Worm (Caenorhabditis elegans) whole organism, L4/young adult: Measurements from ENCODE around the gene cst-1.

Experiments
- W03F9.2 ChIP-seq: fragments of 150-350 bp; optimal IDR thresholded peaks from 2 replicates; lab custom pipeline; 2014; ENCODE audit warnings: missing biosample characterization, missing genetic modification characterization
- dao-5 ChIP-seq: sonication (generic microtip); optimal IDR thresholded peaks from 2 replicates; lab custom pipeline; 2016; ENCODE audit warnings: missing genotype, missing genetic modification characterization, moderate library complexity, missing compliant biosample characterization
- him-1 ChIP-seq: sonication (generic microtip); optimal IDR thresholded peaks from 2 replicates; lab custom pipeline; 2016; ENCODE audit warnings: missing genotype, missing genetic modification reagents, missing genetic modification characterization, missing compliant biosample characterization

DNA sequence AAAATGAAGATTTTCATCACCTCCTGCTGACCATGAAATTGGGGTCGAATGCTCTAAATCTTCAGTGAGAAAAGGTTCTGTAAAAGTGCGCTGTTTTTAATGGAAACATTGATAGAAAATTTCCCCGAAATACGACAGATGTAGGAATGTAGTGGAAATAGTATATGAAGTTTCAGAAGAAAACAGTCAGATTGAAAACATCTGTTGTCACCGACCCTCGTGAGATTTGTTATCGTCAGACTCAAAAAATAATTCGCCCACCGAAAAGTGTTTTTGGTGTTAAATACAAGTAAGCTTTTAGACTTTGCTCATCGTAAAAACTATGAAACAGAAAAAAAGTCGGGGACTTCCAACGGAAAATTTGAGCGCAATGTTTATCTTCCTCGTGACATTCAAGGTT is 25.4 kb downstream of the cst-1 start, which contains the start of gene F14H12.8:
- TF ChIP-seq him-1 (tag; lab: Kevin White, UChicago) (no peak), dao-5 (no peak), W03F9.2 (tag; lab: Kevin White, UChicago) (no peak)
